Worm (Caenorhabditis elegans) whole organism, L1 larva: Measurements from ENCODE around the gene dod-20.
A peak's percentile ranks its signal among the peaks of the same experiment; 100 is the strongest.

ENCODE experiments used
- C04F5.9 ChIP-seq: sonication (generic microtip); optimal IDR thresholded peaks from 2 replicates; lab custom pipeline; 2016; ENCODE audit warnings: missing genetic modification characterization, missing compliant biosample characterization
- C34B4.2 ChIP-seq: sonication (generic microtip); optimal IDR thresholded peaks from 2 replicates; lab custom pipeline; 2017; ENCODE audit warnings: mild to moderate bottlenecking, missing genetic modification characterization, missing compliant biosample characterization
- aha-1 ChIP-seq: fragments of 150-350 bp; optimal IDR thresholded peaks from 2 replicates; lab custom pipeline; 2014; ENCODE audit warnings: missing biosample characterization, missing genetic modification characterization
- aly-2 ChIP-seq: fragments of 150-350 bp; optimal IDR thresholded peaks from 2 replicates; lab custom pipeline; 2014; ENCODE audit warnings: missing biosample characterization, missing genetic modification characterization
- ama-1 ChIP-seq: fragments of 150-350 bp; optimal IDR thresholded peaks from 2 replicates; lab custom pipeline; 2014
- ceh-88 ChIP-seq: fragments of 200-800 bp; sonication (Bioruptor generic); IDR thresholded peaks from 2 replicates; pipeline ENCODE4 v1.3.6; 2022; ENCODE audit warnings: missing genetic modification characterization, missing compliant biosample characterization
- ets-5 ChIP-seq: fragments of 200-800 bp; sonication (Bioruptor generic); IDR thresholded peaks from 2 replicates; pipeline ENCODE4 v1.3.6; 2022; ENCODE audit warnings: missing genetic modification characterization, missing compliant biosample characterization
- fkh-4 ChIP-seq: sonication (generic microtip); optimal IDR thresholded peaks from 2 replicates; lab custom pipeline; 2016; ENCODE audit warnings: missing compliant biosample characterization, missing genetic modification characterization, borderline replicate concordance
- fkh-8 ChIP-seq: sonication (generic microtip); optimal IDR thresholded peaks from 2 replicates; lab custom pipeline; 2016; ENCODE audit warnings: mild to moderate bottlenecking, missing genetic modification characterization, missing compliant biosample characterization
- grh-1 ChIP-seq: fragments of 200-800 bp; sonication (Bioruptor generic); IDR thresholded peaks from 2 replicates; pipeline ENCODE4 v1.3.6; 2022; ENCODE audit warnings: missing genetic modification reagents, missing genetic modification characterization, missing compliant biosample characterization
- hlh-17 ChIP-seq: fragments of 200-800 bp; sonication (Bioruptor generic); optimal IDR thresholded peaks from 2 replicates; lab custom pipeline; 2018; ENCODE audit warnings: missing genetic modification characterization, mild to moderate bottlenecking, missing compliant biosample characterization, moderate library complexity, borderline replicate concordance
- hlh-4 ChIP-seq: sonication (generic microtip); optimal IDR thresholded peaks from 2 replicates; lab custom pipeline; 2016; ENCODE audit warnings: mild to moderate bottlenecking, missing genetic modification characterization, missing compliant biosample characterization
- isw-1 ChIP-seq: fragments of 200-800 bp; sonication (Bioruptor generic); IDR thresholded peaks from 2 replicates; pipeline ENCODE4 v1.3.6; 2022; ENCODE audit warnings: missing genetic modification characterization, missing compliant biosample characterization
- jun-1 ChIP-seq: fragments of 150-350 bp; optimal IDR thresholded peaks from 2 replicates; lab custom pipeline; 2014; ENCODE audit warnings: missing biosample characterization, missing genetic modification reagents, missing genetic modification characterization
- lin-13 ChIP-seq: fragments of 150-350 bp; optimal IDR thresholded peaks from 2 replicates; lab custom pipeline; 2014; ENCODE audit warnings: missing biosample characterization, missing genetic modification reagents, missing genetic modification characterization
- lin-14 ChIP-seq: fragments of 200-800 bp; sonication (Bioruptor generic); optimal IDR thresholded peaks from 2 replicates; lab custom pipeline; 2018; ENCODE audit warnings: mild to moderate bottlenecking, missing genetic modification characterization, moderate library complexity, missing compliant biosample characterization
- lin-15B ChIP-seq: fragments of 150-350 bp; sonication (generic microtip); optimal IDR thresholded peaks from 3 replicates; lab custom pipeline; 2014; ENCODE audit warnings: missing biosample characterization, missing genetic modification characterization
- lin-35 ChIP-seq, 2 experiments: fragments of 150-350 bp; optimal IDR thresholded peaks; 2 replicates each; lab custom pipeline; 2014; ENCODE audit warnings: missing biosample characterization in 2 of 2, missing genetic modification characterization in 2 of 2, missing genetic modification reagents in 2 of 2
- lin-39 ChIP-seq: fragments of 150-350 bp; optimal IDR thresholded peaks from 2 replicates; lab custom pipeline; 2014; ENCODE audit warnings: missing biosample characterization, missing genetic modification reagents, missing genetic modification characterization
- lir-3 ChIP-seq: sonication (generic microtip); optimal IDR thresholded peaks from 2 replicates; lab custom pipeline; 2016; ENCODE audit warnings: mild to moderate bottlenecking, missing genetic modification characterization, moderate library complexity, missing compliant biosample characterization; ENCODE audit not compliant: poor library complexity
- lsy-2 ChIP-seq, 2 experiments: fragments of 150-350 bp; optimal IDR thresholded peaks; 2 replicates each; lab custom pipeline; 2014; ENCODE audit warnings: missing biosample characterization in 2 of 2, missing genetic modification characterization in 2 of 2
- mab-9 ChIP-seq: fragments of 200-800 bp; sonication (Bioruptor generic); IDR thresholded peaks from 2 replicates; pipeline ENCODE4 v1.3.6; 2022; ENCODE audit warnings: missing genetic modification reagents, missing genetic modification characterization, missing compliant biosample characterization
- mdl-1 ChIP-seq, 2 experiments: fragments of 150-350 bp; optimal IDR thresholded peaks; 2 replicates each; lab custom pipeline; 2014 to 2017; ENCODE audit warnings: missing biosample characterization in 2 of 2, missing genetic modification characterization in 2 of 2, inconsistent platforms in 1 of 2
- mef-2 ChIP-seq: fragments of 150-350 bp; optimal IDR thresholded peaks from 2 replicates; lab custom pipeline; 2014; ENCODE audit warnings: missing biosample characterization, missing genetic modification characterization
- nhr-28 ChIP-seq: fragments of 150-350 bp; optimal IDR thresholded peaks from 2 replicates; lab custom pipeline; 2014; ENCODE audit warnings: missing biosample characterization, missing genetic modification characterization
- nhr-76 ChIP-seq: sonication (generic microtip); optimal IDR thresholded peaks from 2 replicates; lab custom pipeline; 2017; ENCODE audit warnings: missing biosample characterization, missing genetic modification characterization
- nhr-77 ChIP-seq: fragments of 150-350 bp; optimal IDR thresholded peaks from 2 replicates; lab custom pipeline; 2014; ENCODE audit warnings: missing biosample characterization, missing genetic modification characterization
- nhr-84 ChIP-seq: sonication (generic microtip); optimal IDR thresholded peaks from 2 replicates; lab custom pipeline; 2017; ENCODE audit warnings: missing biosample characterization, missing genetic modification characterization
- nhr-85 ChIP-seq: sonication (generic microtip); peaks from one replicate; lab custom pipeline; 2016; ENCODE audit warnings: missing genetic modification characterization, inconsistent platforms, missing compliant biosample characterization
- nhr-90 ChIP-seq: sonication (generic microtip); optimal IDR thresholded peaks from 2 replicates; lab custom pipeline; 2016; ENCODE audit warnings: mild to moderate bottlenecking, missing genetic modification characterization, missing compliant biosample characterization; ENCODE audit not compliant: poor library complexity
- pag-3 ChIP-seq: sonication (generic microtip); optimal IDR thresholded peaks from 2 replicates; lab custom pipeline; 2017; ENCODE audit warnings: missing genetic modification characterization, mild to moderate bottlenecking, missing compliant biosample characterization, antibody characterized with exemption, borderline replicate concordance; ENCODE audit not compliant: insufficient read depth
- pqm-1 ChIP-seq: sonication (generic microtip); optimal IDR thresholded peaks from 3 replicates; lab custom pipeline; 2017; ENCODE audit warnings: missing biosample characterization, missing genetic modification characterization
- rnt-1 ChIP-seq: sonication (generic microtip); optimal IDR thresholded peaks from 2 replicates; lab custom pipeline; 2016; ENCODE audit warnings: mild to moderate bottlenecking, missing genetic modification characterization, moderate library complexity, missing compliant biosample characterization
- skn-1 ChIP-seq: fragments of 150-350 bp; optimal IDR thresholded peaks from 2 replicates; lab custom pipeline; 2014; ENCODE audit warnings: missing biosample characterization, missing genetic modification characterization
- snpc-4 ChIP-seq: fragments of 150-350 bp; optimal IDR thresholded peaks from 2 replicates; lab custom pipeline; 2014; ENCODE audit warnings: missing biosample characterization, missing genetic modification characterization
- snu-23 ChIP-seq: sonication (generic microtip); optimal IDR thresholded peaks from 2 replicates; lab custom pipeline; 2016; ENCODE audit warnings: missing genetic modification characterization, missing compliant biosample characterization
- swsn-7 ChIP-seq: sonication (generic microtip); optimal IDR thresholded peaks from 2 replicates; lab custom pipeline; 2016; ENCODE audit warnings: missing genetic modification characterization, missing compliant biosample characterization
- tbx-2 ChIP-seq: sonication (generic microtip); optimal IDR thresholded peaks from 2 replicates; lab custom pipeline; 2016; ENCODE audit warnings: missing genetic modification characterization, missing compliant biosample characterization
- unc-130 ChIP-seq: fragments of 150-350 bp; optimal IDR thresholded peaks from 2 replicates; lab custom pipeline; 2017; ENCODE audit warnings: missing biosample characterization, missing genetic modification characterization, inconsistent platforms
- unc-30 ChIP-seq: sonication (generic microtip); optimal IDR thresholded peaks from 2 replicates; lab custom pipeline; 2017; ENCODE audit warnings: missing biosample characterization, missing genetic modification characterization
- unc-98 ChIP-seq: fragments of 200-800 bp; sonication (Bioruptor generic); IDR thresholded peaks from 2 replicates; pipeline ENCODE4 v1.3.6; 2022; ENCODE audit warnings: missing genetic modification characterization, missing compliant biosample characterization
- vab-15 ChIP-seq: sonication (generic microtip); optimal IDR thresholded peaks from 2 replicates; lab custom pipeline; 2017; ENCODE audit warnings: missing genotype, mild to moderate bottlenecking, missing genetic modification characterization, missing compliant biosample characterization
- xbp-1 ChIP-seq: sonication (generic microtip); optimal IDR thresholded peaks from 2 replicates; lab custom pipeline; 2016; ENCODE audit warnings: missing genetic modification characterization, missing compliant biosample characterization
- ztf-11 ChIP-seq, 2 experiments: sonication (generic microtip); optimal IDR thresholded peaks; 2 replicates each; lab custom pipeline; 2016 to 2017; ENCODE audit warnings: missing genetic modification characterization in 2 of 2, missing biosample characterization in 1 of 2, missing compliant biosample characterization in 1 of 2

dod-20 gene

ce11 chrV:381227-381950, 40.8 kb upstream of the dod-20 start, which contains the start of gene ZK6.8 (continued):
- TF ChIP-seq pag-3 (no peak), lin-39 (tag; lab: Kevin White, UChicago) (no peak), lir-3 (tag; lab: Kevin White, UChicago) (no peak), pqm-1 (no peak), lin-14 (peak; percentile 97), tbx-2 (tag; lab: Kevin White, UChicago) (peak; percentile 73), snpc-4 (tag; lab: Kevin White, UChicago) (no peak), ceh-88 (GFP tag; lab: Robert Waterston, UW) (no peak), nhr-90 (tag; lab: Kevin White, UChicago) (peak; percentile 79), ama-1 (lab: Kevin White, UChicago) (no peak), nhr-77 (tag; lab: Kevin White, UChicago) (no peak), lin-15B (tag; lab: Kevin White, UChicago) (no peak), lin-13 (GFP tag; lab: Kevin White, UChicago) (no peak), swsn-7 (no peak), isw-1 (GFP tag; lab: Robert Waterston, UW) (no peak), jun-1 (tag; lab: Kevin White, UChicago) (peak; percentile 38), ztf-11 (tag; optimal IDR thresholded peaks at IDR 0.05; lab: Kevin White, UChicago) (no peak), unc-130 (tag; lab: Kevin White, UChicago) (peak; percentile 72), grh-1 (GFP tag; lab: Robert Waterston, UW) (peak; percentile 93), nhr-84 (tag; lab: Kevin White, UChicago) (no peak), aly-2 (tag; lab: Kevin White, UChicago) (no peak), nhr-28 (tag; lab: Kevin White, UChicago) (no peak), fkh-4 (tag; lab: Kevin White, UChicago) (no peak), nhr-85 (tag; lab: Kevin White, UChicago) (peak; percentile 99), hlh-4 (tag; lab: Kevin White, UChicago) (no peak), xbp-1 (tag; lab: Kevin White, UChicago) (no peak), C04F5.9 (no peak), unc-98 (GFP tag; lab: Robert Waterston, UW) (no peak), skn-1 (peak; percentile 20), fkh-8 (tag; lab: Kevin White, UChicago) (no peak), nhr-76 (tag; lab: Kevin White, UChicago) (no peak), aha-1 (tag; lab: Kevin White, UChicago) (no peak), mef-2 (tag; lab: Kevin White, UChicago) (no peak), mab-9 (GFP tag; lab: Robert Waterston, UW) (no peak), mdl-1 (tag; optimal IDR thresholded peaks at IDR 0.05; lab: Kevin White, UChicago) (peak in 1 of 2 experiments; percentile 77), rnt-1 (no peak), unc-30 (tag; lab: Kevin White, UChicago) (no peak), C34B4.2 (tag; lab: Kevin White, UChicago) (no peak), lin-35 (GFP tag; optimal IDR thresholded peaks at IDR 0.05; lab: Kevin White, UChicago) (peak in 1 of 2 experiments; percentile 67), lsy-2 (tag; optimal IDR thresholded peaks at IDR 0.05; lab: Kevin White, UChicago) (peak in 1 of 2 experiments; percentile 65), vab-15 (tag; lab: Kevin White, UChicago) (peak; percentile 57), ets-5 (GFP tag; lab: Robert Waterston, UW) (no peak), hlh-17 (GFP tag; lab: Kevin White, UChicago) (no peak), snu-23 (peak; percentile 49)
